Worm (Caenorhabditis elegans): ENCODE data around the gene bbs-2.

Gene bbs-2

DNA sequence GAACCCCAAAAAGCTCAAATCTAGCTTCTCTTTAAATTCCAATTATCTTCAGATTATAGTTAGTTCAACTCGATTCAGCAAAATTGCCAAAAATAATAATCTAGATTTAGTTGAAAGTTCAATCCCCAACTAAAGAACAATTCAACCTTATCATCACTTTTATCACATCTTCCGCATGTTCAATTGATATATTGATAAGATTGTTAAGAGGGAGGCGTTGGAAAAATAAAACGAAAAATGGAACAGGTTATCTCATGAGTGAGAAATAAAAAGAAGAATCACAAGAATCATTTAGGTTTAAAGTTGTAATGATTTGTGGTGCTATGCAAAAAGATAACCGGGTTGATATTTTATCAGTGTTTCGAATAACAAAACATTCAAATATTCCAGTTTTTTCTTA, 51.9 kb downstream of the bbs-2 start:
- TF ChIP-seq nhr-237 (tag; optimal IDR thresholded peaks at IDR 0.05) (no peak), aly-2 (tag; optimal IDR thresholded peaks at IDR 0.05) (no peak), nhr-48 (tag; optimal IDR thresholded peaks at IDR 0.05) (peak; percentile 29), dmd-6 (GFP tag; IDR thresholded peaks at IDR 0.05) (no peak), nhr-28 (tag; optimal IDR thresholded peaks at IDR 0.05) (peak; percentile 46), hlh-30 (tag; optimal IDR thresholded peaks at IDR 0.05; ENCODE audit: insufficient read depth) (peak; percentile 38), hlh-11 (tag; optimal IDR thresholded peaks at IDR 0.05) (peak; percentile 27), mdl-1 (tag; optimal IDR thresholded peaks at IDR 0.05) (peak in 1 of 2 experiments; percentile 49), ceh-44 (GFP tag; IDR thresholded peaks at IDR 0.05) (no peak), aha-1 (tag) (peak; percentile 47), mxl-3 (GFP tag; optimal IDR thresholded peaks at IDR 0.05) (peak; percentile 61), ceh-62 (tag; optimal IDR thresholded peaks at IDR 0.05) (no peak)

DNA sequence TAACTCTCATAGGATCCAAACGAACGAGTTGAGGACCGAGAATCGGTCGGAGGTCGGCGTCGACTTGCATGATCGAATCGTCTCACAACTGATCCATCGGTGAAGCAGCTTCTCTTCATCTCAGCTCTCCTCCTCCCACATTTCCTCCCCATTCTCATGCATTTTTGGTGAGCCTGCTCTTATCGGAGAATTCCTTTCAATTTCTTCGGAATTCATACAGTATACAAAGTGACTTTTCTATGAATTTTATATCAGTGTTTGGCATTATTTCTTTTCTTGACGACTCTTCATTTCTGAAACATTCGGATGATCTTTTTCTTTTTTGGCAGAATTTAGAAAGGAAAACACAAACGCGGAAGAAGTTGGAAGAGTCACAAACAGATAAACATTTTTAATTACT, 53.2 kb downstream of the bbs-2 start, which contains the start of gene mec-17:
mec-17 (minus strand) TSS at position 101 of the 400 bp plus-strand sequence.
- no peak for TF ChIP-seq attf-4 (tag; optimal IDR thresholded peaks at IDR 0.05)
- no peak for TF ChIP-seq cey-2 (tag; optimal IDR thresholded peaks at IDR 0.05; ENCODE audit: borderline replicate concordance, insufficient read depth)
- TF ChIP-seq madf-5 (GFP tag; IDR thresholded peaks at IDR 0.05): no peak
- no peak for TF ChIP-seq ceh-20 (GFP tag; IDR thresholded peaks at IDR 0.05)
- TF ChIP-seq dmd-6 (GFP tag; IDR thresholded peaks at IDR 0.05): no peak
- no peak for TF ChIP-seq zfp-3 (GFP tag; conservative IDR thresholded peaks at IDR 0.05)
